Worm (Caenorhabditis elegans): ENCODE results near the gene acs-11.

The acs-11 gene

ce11 chrII:4710813-4711212 is 31.1 kb upstream of the acs-11 start:
- TF ChIP-seq ceh-83 (GFP tag; optimal IDR thresholded peaks at IDR 0.05) (no peak), unc-120 (tag; optimal IDR thresholded peaks at IDR 0.05; ENCODE audit: poor library complexity, severe bottlenecking) (no peak), elt-3 (tag; optimal IDR thresholded peaks at IDR 0.05) (no peak), ceh-39 (tag; optimal IDR thresholded peaks at IDR 0.05) (no peak), nhr-28 (tag; optimal IDR thresholded peaks at IDR 0.05) (no peak), pha-4 (tag; optimal IDR thresholded peaks at IDR 0.05) (no peak), nhr-76 (tag; optimal IDR thresholded peaks at IDR 0.05) (no peak), ztf-11 (tag; optimal IDR thresholded peaks at IDR 0.05) (no peak), zip-8 (tag; optimal IDR thresholded peaks at IDR 0.05) (no peak), blmp-1 (tag; optimal IDR thresholded peaks at IDR 0.05) (no peak), sptf-1 (tag; optimal IDR thresholded peaks at IDR 0.05) (no peak), mls-2 (tag; optimal IDR thresholded peaks at IDR 0.05) (no peak), mep-1 (tag; optimal IDR thresholded peaks at IDR 0.05) (no peak)

ce11 chrII:4715676-4716075 is 26.3 kb upstream of the acs-11 start, which contains the start of gene F41C3.8:
TSS of gene F41C3.8 (plus strand) at chrII:4716046.
- TF ChIP-seq tbx-8 (GFP tag; optimal IDR thresholded peaks at IDR 0.05): no peak
- no peak for TF ChIP-seq ceh-83 (GFP tag; optimal IDR thresholded peaks at IDR 0.05)
- TF ChIP-seq drap-1 (GFP tag; optimal IDR thresholded peaks at IDR 0.05): no peak
- TF ChIP-seq snpc-4 (tag; optimal IDR thresholded peaks at IDR 0.05): no peak
- TF ChIP-seq ztf-11 (tag; optimal IDR thresholded peaks at IDR 0.05): no peak
- no peak for TF ChIP-seq ces-1 (GFP tag; optimal IDR thresholded peaks at IDR 0.05)
- TF ChIP-seq mep-1 (tag; optimal IDR thresholded peaks at IDR 0.05): no peak
- no peak for TF ChIP-seq lsy-2 (tag; optimal IDR thresholded peaks at IDR 0.05)
- TF ChIP-seq unc-62 (GFP tag; optimal IDR thresholded peaks at IDR 0.05): no peak
- TF ChIP-seq unc-39 (tag; optimal IDR thresholded peaks at IDR 0.05): no peak
- no peak for TF ChIP-seq nhr-237 (tag; optimal IDR thresholded peaks at IDR 0.05)
- no peak for TF ChIP-seq nhr-28 (tag; optimal IDR thresholded peaks at IDR 0.05)
- no peak for TF ChIP-seq elt-1 (tag; optimal IDR thresholded peaks at IDR 0.05; ENCODE audit: borderline replicate concordance, insufficient read depth)
- TF ChIP-seq flh-1 (GFP tag; optimal IDR thresholded peaks at IDR 0.05): no peak
- TF ChIP-seq mls-2 (tag; optimal IDR thresholded peaks at IDR 0.05): no peak
- no peak for TF ChIP-seq elt-3 (tag; optimal IDR thresholded peaks at IDR 0.05)
- no peak for TF ChIP-seq mab-5 (tag; optimal IDR thresholded peaks at IDR 0.05)

ce11 chrII:4726120-4726519 is 15.8 kb upstream of the acs-11 start, which contains the start of gene F10G7.10:
TSS of gene F10G7.10 (minus strand) at chrII:4726264.
- TF ChIP-seq sptf-1 (tag; optimal IDR thresholded peaks at IDR 0.05) (no peak), tbx-8 (GFP tag; optimal IDR thresholded peaks at IDR 0.05) (no peak), lin-13 (tag; optimal IDR thresholded peaks at IDR 0.05) (no peak), hlh-1 (tag; optimal IDR thresholded peaks at IDR 0.05) (peak; percentile 12)

- TF ChIP-seq lin-13 (tag; optimal IDR thresholded peaks at IDR 0.05): no peak
- no peak for TF ChIP-seq unc-120 (tag; optimal IDR thresholded peaks at IDR 0.05; ENCODE audit: poor library complexity, severe bottlenecking)
- TF ChIP-seq sem-2 (GFP tag; optimal IDR thresholded peaks at IDR 0.05): no peak
- TF ChIP-seq mep-1 (tag; optimal IDR thresholded peaks at IDR 0.05): no peak
- TF ChIP-seq hlh-1 (tag; optimal IDR thresholded peaks at IDR 0.05): no peak
- TF ChIP-seq unc-62 (GFP tag; optimal IDR thresholded peaks at IDR 0.05): no peak
- TF ChIP-seq ceh-43 (GFP tag; optimal IDR thresholded peaks at IDR 0.05): no peak
- no peak for TF ChIP-seq blmp-1 (tag; optimal IDR thresholded peaks at IDR 0.05)
- no peak for TF ChIP-seq sptf-1 (tag; optimal IDR thresholded peaks at IDR 0.05)
- no peak for TF ChIP-seq nhr-28 (tag; optimal IDR thresholded peaks at IDR 0.05)
Measured at ce11 chrII:4726750-4727384, 15.1 kb upstream of the acs-11 start.

ce11 chrII:4727769-4728168 is 14.2 kb upstream of the acs-11 start, which contains the start of gene ttr-41:
TSS of gene ttr-41 (minus strand) at chrII:4727869.
- no peak for TF ChIP-seq mep-1 (tag; optimal IDR thresholded peaks at IDR 0.05)
- TF ChIP-seq flh-1 (GFP tag; optimal IDR thresholded peaks at IDR 0.05): no peak
- TF ChIP-seq ceh-43 (GFP tag; optimal IDR thresholded peaks at IDR 0.05): no peak
- no peak for TF ChIP-seq ceh-39 (tag; optimal IDR thresholded peaks at IDR 0.05)
- TF ChIP-seq nhr-28 (tag; optimal IDR thresholded peaks at IDR 0.05): no peak
- TF ChIP-seq unc-62 (GFP tag; optimal IDR thresholded peaks at IDR 0.05): no peak
- no peak for TF ChIP-seq zip-8 (tag; optimal IDR thresholded peaks at IDR 0.05)
- no peak for TF ChIP-seq lin-13 (tag; optimal IDR thresholded peaks at IDR 0.05)
- TF ChIP-seq sptf-1 (tag; optimal IDR thresholded peaks at IDR 0.05): no peak
- TF ChIP-seq lin-32 (GFP tag; optimal IDR thresholded peaks at IDR 0.05): no peak
- no peak for TF ChIP-seq nhr-2 (tag; optimal IDR thresholded peaks at IDR 0.05)
- TF ChIP-seq elt-3 (tag; optimal IDR thresholded peaks at IDR 0.05): no peak
- TF ChIP-seq ces-1 (GFP tag; optimal IDR thresholded peaks at IDR 0.05): no peak
- TF ChIP-seq mls-2 (tag; optimal IDR thresholded peaks at IDR 0.05): no peak
- no peak for TF ChIP-seq nhr-76 (tag; optimal IDR thresholded peaks at IDR 0.05)
- no peak for TF ChIP-seq unc-39 (tag; optimal IDR thresholded peaks at IDR 0.05)
- TF ChIP-seq sem-2 (GFP tag; optimal IDR thresholded peaks at IDR 0.05): no peak
- no peak for TF ChIP-seq ceh-83 (GFP tag; optimal IDR thresholded peaks at IDR 0.05)
- no peak for TF ChIP-seq drap-1 (GFP tag; optimal IDR thresholded peaks at IDR 0.05)
- TF ChIP-seq tbx-8 (GFP tag; optimal IDR thresholded peaks at IDR 0.05): no peak

All from whole organism, mixed stage, embryonic.